Worm (Caenorhabditis elegans) whole organism, mixed stage, embryonic: ENCODE results near the gene mdt-26.
A peak's percentile ranks its signal among the peaks of the same experiment; 100 is the strongest.

Experiments
- M03D4.4 ChIP-seq: sonication (generic microtip); optimal IDR thresholded peaks from 2 replicates; lab custom pipeline; 2017; ENCODE audit warnings: mild to moderate bottlenecking, missing genetic modification characterization, missing compliant biosample characterization
- ceh-39 ChIP-seq: fragments of 150-350 bp; optimal IDR thresholded peaks from 2 replicates; lab custom pipeline; 2014; ENCODE audit warnings: missing biosample characterization, missing genetic modification characterization
- ceh-43 ChIP-seq: fragments of 200-800 bp; sonication (Bioruptor generic); optimal IDR thresholded peaks from 2 replicates; lab custom pipeline; 2018; ENCODE audit warnings: mild to moderate bottlenecking, missing genetic modification characterization, moderate library complexity, missing compliant biosample characterization
- ceh-83 ChIP-seq: fragments of 200-800 bp; sonication (Bioruptor generic); optimal IDR thresholded peaks from 2 replicates; lab custom pipeline; 2018; ENCODE audit warnings: mild to moderate bottlenecking, missing genetic modification characterization, missing compliant biosample characterization
- ces-1 ChIP-seq: fragments of 150-350 bp; optimal IDR thresholded peaks from 2 replicates; lab custom pipeline; 2014; ENCODE audit warnings: missing biosample characterization, missing genetic modification reagents, missing genetic modification characterization
- cnd-1 ChIP-seq: fragments of 200-800 bp; sonication (Bioruptor generic); optimal IDR thresholded peaks from 2 replicates; lab custom pipeline; 2018; ENCODE audit warnings: mild to moderate bottlenecking, missing genetic modification characterization, missing compliant biosample characterization
- elt-1 ChIP-seq: sonication (generic microtip); optimal IDR thresholded peaks from 2 replicates; lab custom pipeline; 2017; ENCODE audit warnings: missing genetic modification characterization, mild to moderate bottlenecking, missing compliant biosample characterization, antibody characterized with exemption, moderate library complexity, borderline replicate concordance; ENCODE audit not compliant: insufficient read depth
- elt-3 ChIP-seq: fragments of 150-350 bp; optimal IDR thresholded peaks from 2 replicates; lab custom pipeline; 2014; ENCODE audit warnings: missing biosample characterization, missing genetic modification characterization
- ham-2 ChIP-seq: fragments of 200-800 bp; sonication (Bioruptor generic); optimal IDR thresholded peaks from 2 replicates; lab custom pipeline; 2018; ENCODE audit warnings: mild to moderate bottlenecking, missing genetic modification characterization, missing compliant biosample characterization
- lin-13 ChIP-seq: fragments of 150-350 bp; optimal IDR thresholded peaks from 2 replicates; lab custom pipeline; 2014; ENCODE audit warnings: missing biosample characterization, missing genetic modification characterization
- lin-32 ChIP-seq: fragments of 200-800 bp; sonication (Bioruptor generic); optimal IDR thresholded peaks from 2 replicates; lab custom pipeline; 2018; ENCODE audit warnings: mild to moderate bottlenecking, missing genetic modification characterization, missing compliant biosample characterization
- lsy-2 ChIP-seq: fragments of 150-350 bp; optimal IDR thresholded peaks from 2 replicates; lab custom pipeline; 2014; ENCODE audit warnings: missing biosample characterization, missing genetic modification characterization
- mab-5 ChIP-seq: fragments of 150-350 bp; optimal IDR thresholded peaks from 2 replicates; lab custom pipeline; 2014; ENCODE audit warnings: missing biosample characterization, missing genetic modification characterization
- mep-1 ChIP-seq: fragments of 150-350 bp; optimal IDR thresholded peaks from 2 replicates; lab custom pipeline; 2017; ENCODE audit warnings: missing biosample characterization, missing genetic modification reagents, missing genetic modification characterization, inconsistent platforms
- mls-2 ChIP-seq: sonication (generic microtip); optimal IDR thresholded peaks from 2 replicates; lab custom pipeline; 2016; ENCODE audit warnings: mild to moderate bottlenecking, missing genetic modification characterization, moderate library complexity, missing compliant biosample characterization
- nhr-12 ChIP-seq: fragments of 150-350 bp; optimal IDR thresholded peaks from 2 replicates; lab custom pipeline; 2014; ENCODE audit warnings: missing biosample characterization, missing genetic modification characterization
- nhr-2 ChIP-seq: fragments of 150-350 bp; optimal IDR thresholded peaks from 2 replicates; lab custom pipeline; 2014; ENCODE audit warnings: missing biosample characterization, missing genetic modification characterization
- nhr-237 ChIP-seq: fragments of 150-350 bp; optimal IDR thresholded peaks from 2 replicates; lab custom pipeline; 2014; ENCODE audit warnings: missing biosample characterization, missing genetic modification characterization
- nhr-28 ChIP-seq: fragments of 150-350 bp; optimal IDR thresholded peaks from 2 replicates; lab custom pipeline; 2014; ENCODE audit warnings: missing biosample characterization, missing genetic modification characterization
- nhr-76 ChIP-seq: sonication (generic microtip); optimal IDR thresholded peaks from 2 replicates; lab custom pipeline; 2017; ENCODE audit warnings: missing biosample characterization, missing genetic modification characterization
- pha-4 ChIP-seq: fragments of 150-350 bp; optimal IDR thresholded peaks from 2 replicates; lab custom pipeline; 2018; ENCODE audit warnings: missing biosample characterization, missing genetic modification reagents, missing genetic modification characterization
- sem-2 ChIP-seq: fragments of 200-800 bp; sonication (Bioruptor generic); optimal IDR thresholded peaks from 2 replicates; lab custom pipeline; 2018; ENCODE audit warnings: mild to moderate bottlenecking, missing genetic modification characterization, missing compliant biosample characterization
- sptf-1 ChIP-seq: sonication (generic microtip); optimal IDR thresholded peaks from 2 replicates; lab custom pipeline; 2017; ENCODE audit warnings: mild to moderate bottlenecking, missing genetic modification characterization, moderate library complexity, missing compliant biosample characterization
- tbx-8 ChIP-seq: fragments of 200-800 bp; sonication (Bioruptor generic); optimal IDR thresholded peaks from 2 replicates; lab custom pipeline; 2018; ENCODE audit warnings: mild to moderate bottlenecking, missing genetic modification characterization, moderate library complexity, missing compliant biosample characterization
- unc-120 ChIP-seq: sonication (generic microtip); optimal IDR thresholded peaks from 2 replicates; lab custom pipeline; 2017; ENCODE audit warnings: missing genetic modification characterization, missing compliant biosample characterization; ENCODE audit not compliant: poor library complexity, severe bottlenecking
- unc-39 ChIP-seq: fragments of 150-350 bp; optimal IDR thresholded peaks from 2 replicates; lab custom pipeline; 2014; ENCODE audit warnings: missing biosample characterization, missing genetic modification characterization
- unc-62 ChIP-seq: fragments of 150-350 bp; optimal IDR thresholded peaks from 2 replicates; lab custom pipeline; 2014; ENCODE audit warnings: missing biosample characterization, missing genetic modification reagents, missing genetic modification characterization
- zip-8 ChIP-seq: fragments of 150-350 bp; optimal IDR thresholded peaks from 2 replicates; lab custom pipeline; 2014; ENCODE audit warnings: missing biosample characterization, missing genetic modification characterization
- ztf-11 ChIP-seq: fragments of 150-350 bp; optimal IDR thresholded peaks from 2 replicates; lab custom pipeline; 2014; ENCODE audit warnings: missing biosample characterization, missing genetic modification characterization

mdt-26 gene

DNA sequence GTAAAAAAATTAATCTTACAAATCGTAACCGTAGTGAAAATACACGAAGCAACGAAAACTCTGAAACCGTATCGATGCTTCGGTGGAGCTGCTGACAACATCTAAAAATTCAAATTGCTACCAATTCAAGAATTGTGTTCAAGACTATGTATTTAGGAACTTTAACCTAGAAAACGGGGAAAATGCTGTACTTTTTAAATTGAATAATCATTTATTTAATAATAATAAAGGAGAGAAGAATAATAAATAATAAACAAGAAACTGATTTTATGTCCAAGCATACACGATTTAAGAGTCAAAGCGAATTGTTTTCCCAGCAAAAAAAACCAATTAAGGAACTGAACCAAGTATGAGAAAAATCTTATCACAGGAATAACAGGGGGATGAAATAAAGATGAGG is 8.6 kb downstream of the mdt-26 start, which contains the start of gene C25H3.17:
TSS of gene C25H3.17 (minus strand) at position 101 of the 400 bp plus-strand sequence.
- TF ChIP-seq ceh-39 (tag; lab: Kevin White, UChicago), result no peak
- no peak for TF ChIP-seq lin-13
- no peak for TF ChIP-seq unc-39 (tag; lab: Kevin White, UChicago)
- no peak for TF ChIP-seq tbx-8 (GFP tag; lab: Kevin White, UChicago)
- no peak for TF ChIP-seq unc-62 (GFP tag; lab: Kevin White, UChicago)
- no peak for TF ChIP-seq nhr-12 (tag; lab: Kevin White, UChicago)
- no peak for TF ChIP-seq mab-5 (tag; lab: Kevin White, UChicago)
- TF ChIP-seq lsy-2 (tag; lab: Kevin White, UChicago), result no peak
- TF ChIP-seq M03D4.4 (tag; lab: Kevin White, UChicago), result no peak
- TF ChIP-seq ham-2 (GFP tag; lab: Kevin White, UChicago), result no peak
- TF ChIP-seq zip-8 (tag; lab: Kevin White, UChicago), result no peak
- TF ChIP-seq ceh-83 (GFP tag; lab: Kevin White, UChicago), result no peak
- TF ChIP-seq, all 35 proteins: peak for 0

DNA sequence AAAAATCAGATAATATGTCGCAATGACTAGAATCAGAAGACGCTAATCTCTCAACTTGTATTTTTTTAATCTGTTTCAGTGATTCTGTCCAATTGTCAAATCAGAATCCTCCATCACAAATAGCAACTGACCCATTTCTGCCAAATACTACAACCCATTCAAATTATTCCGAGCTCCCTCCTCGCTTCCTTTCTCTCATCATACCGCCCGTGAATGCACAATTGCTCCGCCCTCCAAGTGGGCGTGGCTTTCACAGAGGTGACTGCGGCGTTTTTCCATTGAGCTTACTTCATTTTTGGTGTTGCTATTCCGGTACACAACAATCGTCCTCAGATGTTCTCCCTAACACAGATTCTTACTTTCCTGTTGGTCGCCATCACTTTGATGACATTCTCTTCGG is 19.7 kb downstream of the mdt-26 start, which contains the start of gene flp-27:
TSS of gene flp-27 (plus strand) at position 301 of the 400 bp plus-strand sequence.
- no peak for TF ChIP-seq nhr-28 (tag; lab: Kevin White, UChicago)
- TF ChIP-seq unc-39 (tag; lab: Kevin White, UChicago), result no peak
- no peak for TF ChIP-seq sptf-1 (tag; lab: Kevin White, UChicago)
- no peak for TF ChIP-seq unc-120
- TF ChIP-seq elt-1 (tag; lab: Kevin White, UChicago), result no peak
- no peak for TF ChIP-seq ceh-43 (GFP tag; lab: Kevin White, UChicago)
- no peak for TF ChIP-seq mls-2 (tag; lab: Kevin White, UChicago)
- TF ChIP-seq nhr-237, result no peak
- TF ChIP-seq ztf-11 (tag; lab: Kevin White, UChicago), result no peak
- TF ChIP-seq unc-62 (GFP tag; lab: Kevin White, UChicago), result no peak
- TF ChIP-seq sem-2, result no peak
- no peak for TF ChIP-seq M03D4.4 (tag; lab: Kevin White, UChicago)
- TF ChIP-seq lin-32, result no peak
- no peak for TF ChIP-seq ces-1
- no peak for TF ChIP-seq nhr-12 (tag; lab: Kevin White, UChicago)
- no peak for TF ChIP-seq cnd-1 (tag; lab: Kevin White, UChicago)
- no peak for TF ChIP-seq ham-2 (GFP tag; lab: Kevin White, UChicago)
- TF ChIP-seq lsy-2 (tag; lab: Kevin White, UChicago), result no peak
- no peak for TF ChIP-seq nhr-76

DNA sequence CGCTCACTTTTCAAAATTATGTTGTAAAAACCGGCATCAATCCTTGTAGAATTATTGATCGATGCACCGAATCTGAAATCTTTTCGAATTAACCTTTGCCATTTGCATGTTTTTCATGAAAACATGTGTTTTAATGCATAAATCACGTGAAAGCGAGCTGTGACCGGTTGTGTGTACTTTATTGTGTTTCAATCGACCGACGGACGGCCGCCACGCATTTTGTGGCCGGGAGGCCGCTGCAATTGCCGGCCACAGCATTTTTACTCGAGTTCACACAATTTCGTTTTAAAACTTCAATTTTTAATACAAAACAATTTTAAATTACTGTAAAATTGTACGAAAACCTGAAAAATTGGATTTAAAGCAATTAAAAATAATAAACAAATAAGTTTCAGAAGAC is 28.0 kb downstream of the mdt-26 start, which contains the start of gene C25H3.11:
TSS of gene C25H3.11 (minus strand) at position 82 of the 400 bp plus-strand sequence.
- TF ChIP-seq pha-4 (tag; lab: Kevin White, UChicago) (no peak), M03D4.4 (tag; lab: Kevin White, UChicago) (peak; percentile 8), mep-1 (tag; lab: Kevin White, UChicago) (peak; percentile 6), nhr-2 (tag; lab: Kevin White, UChicago) (peak; percentile 12), nhr-12 (tag; lab: Kevin White, UChicago) (no peak)
- TF ChIP-seq, all 35 proteins: peak for 3

DNA sequence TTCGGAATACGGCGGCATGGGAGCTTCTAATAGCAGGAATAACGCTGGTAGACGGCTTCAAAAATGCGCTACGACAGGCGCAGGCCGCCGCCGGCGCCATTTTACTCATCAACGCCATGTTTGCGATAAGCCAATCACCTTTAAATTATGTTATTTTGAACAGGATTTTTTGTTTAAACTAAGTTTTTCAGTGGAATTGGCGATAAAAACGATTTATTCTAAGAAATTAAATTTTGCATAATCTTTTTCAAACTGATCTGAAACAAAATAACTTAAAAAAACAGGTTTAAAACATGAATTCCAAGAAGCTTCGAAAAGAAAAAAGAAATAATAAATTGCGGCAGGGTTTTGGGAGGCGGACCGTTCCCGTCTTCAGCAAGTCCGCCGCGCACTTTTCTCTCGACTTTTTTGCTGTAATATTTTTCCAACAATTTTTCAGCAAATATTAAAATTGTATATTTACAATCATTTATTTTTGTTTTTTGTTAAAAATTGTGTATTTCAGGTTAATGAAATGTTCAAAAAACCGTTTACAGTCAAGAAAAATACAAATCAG is 30.3 kb downstream of the mdt-26 start, which contains the start of the genes ndub-5 and eif-2D:
TSS of gene ndub-5 (minus strand) at position 138 of the 556 bp plus-strand sequence.
TSS of gene eif-2D (plus strand) at position 506 of the 556 bp plus-strand sequence.
- TF ChIP-seq mep-1 (tag; lab: Kevin White, UChicago) (peak; percentile 37), ces-1 (no peak), lsy-2 (tag; lab: Kevin White, UChicago) (peak; percentile 2)

DNA sequence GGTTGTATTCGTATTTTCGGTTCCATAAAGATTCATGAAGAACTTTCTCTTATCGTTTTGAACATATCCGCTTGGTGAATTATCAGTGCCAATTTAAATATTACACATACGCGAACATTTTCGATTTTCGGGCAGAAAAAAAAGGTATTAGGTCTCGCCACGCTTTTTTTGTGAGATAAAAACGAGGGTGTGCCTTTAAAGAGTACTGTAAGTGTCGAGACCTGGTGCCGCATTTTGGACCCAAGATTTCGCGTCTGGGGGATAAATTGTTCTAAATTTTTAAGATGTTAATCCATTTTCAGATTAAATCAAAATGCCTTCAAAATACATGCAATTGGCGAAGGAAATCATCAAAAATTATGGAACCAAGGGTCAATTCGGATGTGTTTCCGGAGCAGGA is 32.9 kb downstream of the mdt-26 start, which contains the start of gene C25H3.3:
TSS of gene C25H3.3 (plus strand) at position 301 of the 400 bp plus-strand sequence.
- TF ChIP-seq nhr-76, result no peak
- TF ChIP-seq unc-62 (GFP tag; lab: Kevin White, UChicago), result no peak
- TF ChIP-seq unc-120, result no peak
- no peak for TF ChIP-seq elt-3 (tag; lab: Kevin White, UChicago)
- TF ChIP-seq cnd-1 (tag; lab: Kevin White, UChicago), result no peak
- TF ChIP-seq zip-8 (tag; lab: Kevin White, UChicago), result no peak
- TF ChIP-seq ces-1, result no peak
